Worm (Caenorhabditis elegans) whole organism, late embryonic: ENCODE data around the gene emb-27.

Source experiments
- ama-1 ChIP-seq: fragments of 150-350 bp; optimal IDR thresholded peaks from 2 replicates; lab custom pipeline; 2014
- ceh-14 ChIP-seq: sonication (generic microtip); optimal IDR thresholded peaks from 2 replicates; lab custom pipeline; 2016; ENCODE audit warnings: missing genotype, missing genetic modification characterization, missing compliant biosample characterization
- ceh-2 ChIP-seq: sonication (generic microtip); optimal IDR thresholded peaks from 2 replicates; lab custom pipeline; 2016; ENCODE audit warnings: missing genotype, missing genetic modification characterization, missing compliant biosample characterization
- ceh-31 ChIP-seq: sonication (generic microtip); optimal IDR thresholded peaks from 2 replicates; lab custom pipeline; 2016; ENCODE audit warnings: missing genetic modification characterization, missing compliant biosample characterization
- dmd-4 ChIP-seq: sonication (generic microtip); optimal IDR thresholded peaks from 2 replicates; lab custom pipeline; 2016; ENCODE audit warnings: borderline replicate concordance, missing genetic modification characterization, missing compliant biosample characterization
- hlh-13 ChIP-seq: fragments of 200-800 bp; sonication (Bioruptor generic); optimal IDR thresholded peaks from 2 replicates; lab custom pipeline; 2018; ENCODE audit warnings: mild to moderate bottlenecking, missing genetic modification characterization, missing compliant biosample characterization
- nfya-1 ChIP-seq: sonication (generic microtip); optimal IDR thresholded peaks from 2 replicates; lab custom pipeline; 2017; ENCODE audit warnings: missing genetic modification characterization, mild to moderate bottlenecking, missing compliant biosample characterization, antibody characterized with exemption, moderate library complexity
- npax-4 ChIP-seq: sonication (generic microtip); optimal IDR thresholded peaks from 2 replicates; lab custom pipeline; 2016; ENCODE audit warnings: missing genetic modification characterization, missing compliant biosample characterization
- pat-9 ChIP-seq: fragments of 200-800 bp; sonication (Bioruptor generic); optimal IDR thresholded peaks from 2 replicates; lab custom pipeline; 2018; ENCODE audit warnings: mild to moderate bottlenecking, missing genetic modification characterization, moderate library complexity, missing compliant biosample characterization
- pha-4 ChIP-seq: fragments of 150-350 bp; optimal IDR thresholded peaks from 2 replicates; lab custom pipeline; 2018; ENCODE audit warnings: missing biosample characterization, missing genetic modification reagents, missing genetic modification characterization
- ref-2 ChIP-seq: sonication (generic microtip); optimal IDR thresholded peaks from 2 replicates; lab custom pipeline; 2016; ENCODE audit warnings: missing genetic modification characterization, missing compliant biosample characterization
- tbx-2 ChIP-seq: sonication (generic microtip); optimal IDR thresholded peaks from 2 replicates; lab custom pipeline; 2016; ENCODE audit warnings: missing genetic modification characterization, missing compliant biosample characterization
- unc-86 ChIP-seq: sonication (generic microtip); optimal IDR thresholded peaks from 2 replicates; lab custom pipeline; 2016; ENCODE audit warnings: missing genetic modification characterization, missing compliant biosample characterization

DNA sequence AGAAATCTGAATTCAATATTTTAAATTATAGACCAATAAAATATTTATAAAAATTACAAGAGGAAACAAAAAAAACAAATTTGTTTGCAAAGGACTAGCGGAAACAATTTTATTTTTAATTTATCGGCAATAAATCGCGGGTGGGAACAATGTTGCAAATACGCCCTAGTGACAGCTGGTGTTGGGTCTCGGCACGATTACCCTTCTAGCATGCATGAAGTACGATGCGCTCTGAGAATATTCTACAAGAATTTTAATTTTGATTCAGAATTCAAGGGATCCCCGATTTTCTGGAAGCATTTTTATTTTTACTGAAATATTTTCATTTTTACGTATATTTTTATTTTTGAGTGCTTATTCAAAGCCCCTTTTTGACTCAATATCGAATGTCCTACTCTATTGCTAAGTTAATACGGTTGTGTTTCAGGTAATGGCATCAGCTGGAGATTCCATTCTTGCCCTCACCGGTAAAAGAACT, 23.1 kb upstream of the emb-27 start, which contains the start of the genes mig-5 and cct-1:
- TF ChIP-seq unc-86 (tag; lab: Kevin White, UChicago) (peak; percentile 66), ama-1 (lab: Kevin White, UChicago) (no peak), hlh-13 (GFP tag; lab: Kevin White, UChicago) (no peak), ref-2 (peak; percentile 70), ceh-2 (tag; lab: Kevin White, UChicago) (no peak), pat-9 (tag; lab: Kevin White, UChicago) (no peak), tbx-2 (peak; percentile 69), dmd-4 (tag; lab: Kevin White, UChicago) (no peak), pha-4 (tag; lab: Kevin White, UChicago) (no peak), ceh-14 (peak; percentile 80), npax-4 (tag; lab: Kevin White, UChicago) (no peak), ceh-31 (tag; lab: Kevin White, UChicago) (peak; percentile 68), nfya-1 (peak; percentile 94)
